Fruit fly (Drosophila melanogaster) whole organism, embryonic: ENCODE data around the gene CG2059.

Experiments
- CG10321 ChIP-seq: fragments of 200-800 bp; sonication (Bioruptor generic); IDR thresholded peaks from 2 replicates; pipeline ENCODE4 v1.3.6; 2022; ENCODE audit warnings: missing biosample characterization, missing genetic modification characterization
- CG10431 ChIP-seq: fragments of 200-800 bp; sonication (Bioruptor generic); optimal IDR thresholded peaks from 3 replicates; lab custom pipeline; 2018; ENCODE audit warnings: missing biosample characterization, mild to moderate bottlenecking, missing genetic modification characterization
- CG10462 ChIP-seq: fragments of 200-800 bp; sonication (Bioruptor generic); optimal IDR thresholded peaks from 2 replicates; lab custom pipeline; 2016; ENCODE audit warnings: missing biosample characterization, missing genetic modification characterization
- CG11085 ChIP-seq: fragments of 200-800 bp; sonication (Bioruptor generic); IDR thresholded peaks from 2 replicates; pipeline ENCODE4 v1.3.6; 2022; ENCODE audit warnings: missing biosample characterization, missing genetic modification characterization
- CG11695 ChIP-seq: fragments of 200-800 bp; sonication (Bioruptor generic); IDR thresholded peaks from 3 replicates; pipeline ENCODE4 v1.3.6; 2022; ENCODE audit warnings: missing biosample characterization, missing genetic modification characterization
- CG13123 ChIP-seq: fragments of 200-800 bp; sonication (Bioruptor generic); optimal IDR thresholded peaks from 2 replicates; lab custom pipeline; 2016; ENCODE audit warnings: missing biosample characterization, missing genetic modification characterization
- CG14050 ChIP-seq: fragments of 200-800 bp; sonication (Bioruptor generic); IDR thresholded peaks from 3 replicates; pipeline ENCODE4 v1.3.6; 2022; ENCODE audit warnings: missing biosample characterization, missing genetic modification characterization
- CG15514 ChIP-seq: fragments of 200-800 bp; sonication (Bioruptor generic); optimal IDR thresholded peaks from 3 replicates; lab custom pipeline; 2017; ENCODE audit warnings: missing biosample characterization, missing genetic modification characterization, mild to moderate bottlenecking, moderate library complexity, missing genetic modification reagents
- CG1832 ChIP-seq: fragments of 200-800 bp; sonication (Bioruptor generic); optimal IDR thresholded peaks from 2 replicates; lab custom pipeline; 2017; ENCODE audit warnings: missing biosample characterization, mild to moderate bottlenecking, missing genetic modification characterization, inconsistent platforms
- CG18764 ChIP-seq: fragments of 200-800 bp; sonication (Bioruptor generic); optimal IDR thresholded peaks from 3 replicates; lab custom pipeline; 2016; ENCODE audit warnings: missing biosample characterization, missing genetic modification characterization
- CG2199 ChIP-seq: fragments of 200-800 bp; sonication (Bioruptor generic); IDR thresholded peaks from 3 replicates; pipeline ENCODE4 v1.3.6; 2022; ENCODE audit warnings: missing biosample characterization, missing genetic modification characterization
- CG31365 ChIP-seq: fragments of 200-800 bp; sonication (Bioruptor generic); optimal IDR thresholded peaks from 2 replicates; lab custom pipeline; 2018; ENCODE audit warnings: missing biosample characterization, mild to moderate bottlenecking, missing genetic modification characterization
- CG32532 ChIP-seq: fragments of 200-800 bp; sonication (Bioruptor generic); IDR thresholded peaks from 2 replicates; pipeline ENCODE4 v1.3.6; 2022; ENCODE audit warnings: missing biosample characterization, missing genetic modification characterization
- CG34422 ChIP-seq: fragments of 200-800 bp; sonication (Bioruptor generic); IDR thresholded peaks from 3 replicates; pipeline ENCODE4 v1.3.6; 2022; ENCODE audit warnings: missing biosample characterization, missing genetic modification characterization
- CG3995 ChIP-seq: fragments of 200-800 bp; sonication (Bioruptor generic); optimal IDR thresholded peaks from 3 replicates; lab custom pipeline; 2016; ENCODE audit warnings: missing biosample characterization, missing genetic modification characterization
- CG8281 ChIP-seq: fragments of 200-800 bp; sonication (Bioruptor generic); optimal IDR thresholded peaks from 2 replicates; lab custom pipeline; 2018; ENCODE audit warnings: missing biosample characterization, mild to moderate bottlenecking, missing genetic modification characterization, moderate library complexity
- CG8290 ChIP-seq, 3 experiments: fragments of 200-800 bp; sonication (Bioruptor generic); optimal IDR thresholded peaks; 2 replicates each; lab custom pipeline; 2016 to 2019; ENCODE audit warnings: missing biosample characterization in 3 of 3, missing genetic modification characterization in 3 of 3, mild to moderate bottlenecking in 2 of 3, moderate library complexity in 1 of 3
- Dip3 ChIP-seq: fragments of 200-800 bp; sonication (Bioruptor generic); optimal IDR thresholded peaks from 3 replicates; lab custom pipeline; 2016; ENCODE audit warnings: missing biosample characterization, missing genetic modification characterization
- Drgx ChIP-seq: fragments of 200-800 bp; sonication (Bioruptor generic); IDR thresholded peaks from 2 replicates; pipeline ENCODE4 v1.3.6; 2022; ENCODE audit warnings: missing biosample characterization, missing genetic modification characterization
- Fer1 ChIP-seq: fragments of 200-800 bp; sonication (Bioruptor generic); optimal IDR thresholded peaks from 2 replicates; lab custom pipeline; 2017; ENCODE audit warnings: missing biosample characterization, mild to moderate bottlenecking, missing genetic modification characterization
- HHEX ChIP-seq: fragments of 200-800 bp; sonication (Bioruptor generic); optimal IDR thresholded peaks from 3 replicates; lab custom pipeline; 2017; ENCODE audit warnings: missing biosample characterization, mild to moderate bottlenecking, missing genetic modification characterization, missing genetic modification reagents
- Hmr ChIP-seq: fragments of 200-800 bp; sonication (Bioruptor generic); optimal IDR thresholded peaks from 3 replicates; lab custom pipeline; 2017; ENCODE audit warnings: mild to moderate bottlenecking, missing biosample characterization, missing genetic modification reagents, missing genetic modification characterization
- Hr78 ChIP-seq, 2 experiments: fragments of 200-800 bp in 1 of 2; fragments of >200 bp in 1 of 2; sonication (Bioruptor generic) in 1 of 2; optimal IDR thresholded peaks; 2 replicates each; lab custom pipeline; 2017 to 2019; ENCODE audit warnings: missing biosample characterization in 2 of 2, missing genetic modification characterization in 2 of 2, mild to moderate bottlenecking in 1 of 2, moderate library complexity in 1 of 2
- MTF-1 ChIP-seq: fragments of 200-800 bp; sonication (Bioruptor generic); optimal IDR thresholded peaks from 2 replicates; lab custom pipeline; 2018; ENCODE audit warnings: missing biosample characterization, mild to moderate bottlenecking, missing genetic modification characterization, borderline replicate concordance
- Nf-YC ChIP-seq: fragments of 200-800 bp; optimal IDR thresholded peaks from 3 replicates; lab custom pipeline; 2019; ENCODE audit warnings: missing biosample characterization, mild to moderate bottlenecking, missing genetic modification characterization, moderate library complexity
- Side ChIP-seq: fragments of 200-800 bp; sonication (Bioruptor generic); optimal IDR thresholded peaks from 2 replicates; lab custom pipeline; 2016; ENCODE audit warnings: missing biosample characterization, missing genetic modification characterization
- Stat92E ChIP-seq, 3 experiments: fragments of >200 bp in 2 of 3; fragments of 200-800 bp in 1 of 3; sonication (Bioruptor generic) in 1 of 3; optimal IDR thresholded peaks; 2 replicates each; lab custom pipeline; 2017 to 2019; ENCODE audit warnings: missing biosample characterization in 3 of 3, missing genetic modification characterization in 3 of 3, mild to moderate bottlenecking in 1 of 3, moderate library complexity in 1 of 3
- Vsx1 ChIP-seq: fragments of 200-800 bp; sonication (Bioruptor generic); optimal IDR thresholded peaks from 2 replicates; lab custom pipeline; 2017; ENCODE audit warnings: missing biosample characterization, mild to moderate bottlenecking, missing genetic modification characterization, missing genetic modification reagents
- ac ChIP-seq: fragments of 200-800 bp; sonication (Bioruptor generic); optimal IDR thresholded peaks from 3 replicates; lab custom pipeline; 2017; ENCODE audit warnings: missing biosample characterization, mild to moderate bottlenecking, missing genetic modification characterization
- ash1 ChIP-seq: fragments of 200-800 bp; sonication (Bioruptor generic); optimal IDR thresholded peaks from 2 replicates; lab custom pipeline; 2018; ENCODE audit warnings: missing biosample characterization, mild to moderate bottlenecking, missing genetic modification characterization
- croc ChIP-seq: fragments of 200-800 bp; sonication (Bioruptor generic); conservative IDR thresholded peaks from 3 replicates; pipeline ENCODE4 v1.3.6; 2022; ENCODE audit warnings: missing biosample characterization, missing genetic modification characterization
- dmrt11E ChIP-seq: fragments of 200-800 bp; sonication (Bioruptor generic); optimal IDR thresholded peaks from 3 replicates; lab custom pipeline; 2018; ENCODE audit warnings: missing biosample characterization, mild to moderate bottlenecking, missing genetic modification characterization, moderate library complexity
- dmrt99B ChIP-seq: fragments of 200-800 bp; sonication (Bioruptor generic); optimal IDR thresholded peaks from 2 replicates; lab custom pipeline; 2018; ENCODE audit warnings: missing biosample characterization, mild to moderate bottlenecking, missing genetic modification characterization, moderate library complexity
- ewg ChIP-seq: fragments of 200-800 bp; sonication (Bioruptor generic); optimal IDR thresholded peaks from 3 replicates; lab custom pipeline; 2017; ENCODE audit warnings: mild to moderate bottlenecking, missing biosample characterization, missing genetic modification reagents, missing genetic modification characterization
- gcm ChIP-seq: fragments of 200-800 bp; sonication (Bioruptor generic); optimal IDR thresholded peaks from 2 replicates; lab custom pipeline; 2019; ENCODE audit warnings: missing biosample characterization, mild to moderate bottlenecking, missing genetic modification characterization, moderate library complexity
- gsb-n ChIP-seq: fragments of 200-800 bp; sonication (Bioruptor generic); optimal IDR thresholded peaks from 3 replicates; lab custom pipeline; 2018; ENCODE audit warnings: missing biosample characterization, mild to moderate bottlenecking, missing genetic modification characterization
- ham ChIP-seq: fragments of 200-800 bp; sonication (Bioruptor generic); IDR thresholded peaks from 2 replicates; pipeline ENCODE4 v1.3.6; 2022; ENCODE audit warnings: missing biosample characterization, missing genetic modification characterization
- her ChIP-seq: fragments of 200-800 bp; sonication (Bioruptor generic); optimal IDR thresholded peaks from 2 replicates; lab custom pipeline; 2016; ENCODE audit warnings: missing biosample characterization, missing genetic modification characterization
- hth ChIP-seq: fragments of >200 bp; optimal IDR thresholded peaks from 2 replicates; lab custom pipeline; 2017; ENCODE audit warnings: inconsistent platforms
- ind ChIP-seq: fragments of 200-800 bp; sonication (Bioruptor generic); optimal IDR thresholded peaks from 3 replicates; lab custom pipeline; 2016; ENCODE audit warnings: missing biosample characterization, missing genetic modification characterization
- kni ChIP-seq: fragments of 200-800 bp; sonication (Bioruptor generic); optimal IDR thresholded peaks from 3 replicates; lab custom pipeline; 2017; ENCODE audit warnings: mild to moderate bottlenecking, missing biosample characterization, missing genetic modification reagents, missing genetic modification characterization
- nom ChIP-seq: fragments of 200-800 bp; sonication (Bioruptor generic); optimal IDR thresholded peaks from 2 replicates; lab custom pipeline; 2017; ENCODE audit warnings: missing biosample characterization, missing genetic modification characterization, mild to moderate bottlenecking, moderate library complexity, missing genetic modification reagents
- sna ChIP-seq: fragments of 200-800 bp; sonication (Bioruptor generic); IDR thresholded peaks from 2 replicates; pipeline ENCODE4 v1.3.6; 2022; ENCODE audit warnings: missing biosample characterization, missing genetic modification characterization; ENCODE audit not compliant: partially characterized antibody
- sug ChIP-seq: fragments of 200-800 bp; optimal IDR thresholded peaks from 2 replicates; lab custom pipeline; 2019; ENCODE audit warnings: missing biosample characterization, mild to moderate bottlenecking, missing genetic modification characterization, moderate library complexity
- tin ChIP-seq: fragments of 200-800 bp; sonication (Bioruptor generic); optimal IDR thresholded peaks from 3 replicates; lab custom pipeline; 2016; ENCODE audit warnings: missing biosample characterization, missing genetic modification characterization
- vfl ChIP-seq: fragments of 200-800 bp; sonication (Bioruptor generic); optimal IDR thresholded peaks from 2 replicates; lab custom pipeline; 2016; ENCODE audit warnings: missing biosample characterization, missing genetic modification characterization
- vnd ChIP-seq: fragments of 200-800 bp; sonication (Bioruptor generic); IDR thresholded peaks from 3 replicates; pipeline ENCODE4 v1.3.6; 2022; ENCODE audit warnings: missing biosample characterization, missing genetic modification characterization; ENCODE audit not compliant: partially characterized antibody
- z ChIP-seq: fragments of 200-800 bp; sonication (Bioruptor generic); IDR thresholded peaks from 3 replicates; pipeline ENCODE4 v1.3.6; 2022; ENCODE audit warnings: missing biosample characterization, missing genetic modification characterization
- zen ChIP-seq: fragments of 200-800 bp; sonication (Bioruptor generic); optimal IDR thresholded peaks from 3 replicates; lab custom pipeline; 2018; ENCODE audit warnings: missing biosample characterization, mild to moderate bottlenecking, missing genetic modification characterization, moderate library complexity

CG2059 gene

DNA sequence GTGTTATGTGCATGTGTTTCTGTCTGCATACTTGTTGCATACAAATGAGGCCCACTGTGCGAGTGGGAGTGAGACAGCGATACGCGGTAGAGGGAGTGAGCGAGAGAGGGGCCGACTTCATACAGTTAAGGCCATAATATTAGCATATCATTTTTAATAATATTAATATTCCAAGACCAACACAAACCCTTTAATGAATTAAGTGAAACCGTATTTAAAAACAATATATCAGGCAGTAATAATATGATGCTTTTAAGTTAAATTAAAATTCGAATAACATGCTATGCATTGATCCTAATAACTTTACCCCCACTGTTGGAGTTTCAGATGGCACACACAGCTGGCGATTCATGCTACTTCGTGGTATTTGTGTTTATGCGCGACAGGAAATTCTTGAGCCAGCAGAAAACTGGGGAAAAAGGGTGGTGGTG is 38.7 kb downstream of the CG2059 start (continued):
- TF ChIP-seq gcm (GFP tag; lab: Kevin White, UChicago) (peak; percentile 98), sug (tag; lab: Kevin White, UChicago) (peak; percentile 85), CG18764 (GFP tag; lab: Kevin White, UChicago) (peak; percentile 91), vnd (GFP tag; lab: Robert Waterston, UW) (no peak), CG8290 (GFP tag; optimal IDR thresholded peaks at IDR 0.05; lab: Kevin White, UChicago) (peak; percentile 94), CG8290 (tag; optimal IDR thresholded peaks at IDR 0.05; lab: Kevin White, UChicago) (peak; percentile 81 to 87), CG10321 (GFP tag; lab: Robert Waterston, UW) (peak; percentile 79), dmrt11E (peak; percentile 98), CG11085 (peak; percentile 84), ash1 (GFP tag; lab: Kevin White, UChicago) (peak; percentile 13), Dip3 (GFP tag; lab: Kevin White, UChicago) (peak; percentile 57), Nf-YC (tag; lab: Kevin White, UChicago) (peak; percentile 85), ind (GFP tag; lab: Kevin White, UChicago) (peak; percentile 93), zen (tag; lab: Kevin White, UChicago) (peak; percentile 97), vfl (GFP tag; lab: Kevin White, UChicago) (peak; percentile 74), CG32532 (GFP tag; lab: Robert Waterston, UW) (peak; percentile 94), CG31365 (peak; percentile 85), nom (GFP tag; lab: Kevin White, UChicago) (peak; percentile 97), CG15514 (GFP tag; lab: Kevin White, UChicago) (peak; percentile 83), gsb-n (tag; lab: Kevin White, UChicago) (peak; percentile 99), CG10431 (GFP tag; lab: Kevin White, UChicago) (peak; percentile 94), MTF-1 (GFP tag; lab: Kevin White, UChicago) (peak; percentile 95), Hmr (GFP tag; lab: Kevin White, UChicago) (peak; percentile 95), CG8281 (tag; lab: Kevin White, UChicago) (peak; percentile 87), ewg (GFP tag; lab: Kevin White, UChicago) (peak; percentile 92), Vsx1 (peak; percentile 92), CG11695 (GFP tag; lab: Robert Waterston, UW) (peak; percentile 97), sna (no peak), CG14050 (peak; percentile 92), Fer1 (GFP tag; lab: Kevin White, UChicago) (peak; percentile 96), Hr78 (GFP tag; optimal IDR thresholded peaks at IDR 0.05; lab: Kevin White, UChicago) (peak in 1 of 2 experiments; percentile 93), Drgx (peak; percentile 98), Stat92E (GFP tag; optimal IDR thresholded peaks at IDR 0.05; lab: Kevin White, UChicago) (peak in 1 of 3 experiments; percentile 97), tin (GFP tag; lab: Kevin White, UChicago) (peak; percentile 95), her (GFP tag; lab: Kevin White, UChicago) (no peak), Side (peak; percentile 67), HHEX (peak; percentile 95), z (GFP tag; lab: Robert Waterston, UW) (peak; percentile 68; the same call in 2 of the 3 replicates), CG13123 (GFP tag; lab: Kevin White, UChicago) (peak; percentile 87), CG10462 (GFP tag; lab: Kevin White, UChicago) (peak; percentile 93), ac (peak; percentile 95), CG34422 (peak; percentile 96), dmrt99B (tag; lab: Kevin White, UChicago) (peak; percentile 98), kni (GFP tag; lab: Kevin White, UChicago) (peak; percentile 88), CG2199 (GFP tag; lab: Robert Waterston, UW) (peak; percentile 85; the same call in 2 of the 3 replicates), CG3995 (GFP tag; lab: Kevin White, UChicago) (peak; percentile 62), croc (peak; percentile 95), hth (lab: Kevin White, UChicago) (no peak), ham (GFP tag; lab: Robert Waterston, UW) (peak; percentile 59; the same call in 1 of the 2 replicates), CG1832 (GFP tag; lab: Kevin White, UChicago) (peak; percentile 67)
